Fruit fly (Drosophila melanogaster) whole organism, embryonic: ENCODE results near the gene Grasp65.
A peak's percentile ranks its signal among the peaks of the same experiment; 100 is the strongest.

Experiments
- Aef1 ChIP-seq: fragments of 200-800 bp; sonication (Bioruptor generic); IDR thresholded peaks from 3 replicates; pipeline ENCODE4 v1.3.6; 2022; ENCODE audit warnings: missing biosample characterization, missing genetic modification characterization
- Atf-2 ChIP-seq: fragments of 200-800 bp; sonication (Bioruptor generic); optimal IDR thresholded peaks from 2 replicates; lab custom pipeline; 2016; ENCODE audit warnings: missing biosample characterization, missing genetic modification characterization
- B-H2 ChIP-seq: fragments of 200-800 bp; sonication (Bioruptor generic); optimal IDR thresholded peaks from 2 replicates; lab custom pipeline; 2018; ENCODE audit warnings: missing biosample characterization, mild to moderate bottlenecking, missing genetic modification characterization
- BtbVII ChIP-seq: fragments of 200-800 bp; sonication (Bioruptor generic); optimal IDR thresholded peaks from 3 replicates; lab custom pipeline; 2017; ENCODE audit warnings: missing biosample characterization, mild to moderate bottlenecking, missing genetic modification characterization
- CG10147 ChIP-seq: fragments of 200-800 bp; sonication (Bioruptor generic); optimal IDR thresholded peaks from 2 replicates; lab custom pipeline; 2019; ENCODE audit warnings: missing biosample characterization, mild to moderate bottlenecking, missing genetic modification characterization, moderate library complexity
- CG1233 ChIP-seq: fragments of 200-800 bp; sonication (Bioruptor generic); optimal IDR thresholded peaks from 4 replicates; lab custom pipeline; 2018; ENCODE audit warnings: missing biosample characterization, mild to moderate bottlenecking, missing genetic modification characterization
- CG12744 ChIP-seq: fragments of 200-800 bp; sonication (Bioruptor generic); optimal IDR thresholded peaks from 2 replicates; lab custom pipeline; 2016; ENCODE audit warnings: missing biosample characterization, missing genetic modification characterization
- CG13287 ChIP-seq: fragments of 200-800 bp; sonication (Bioruptor generic); IDR thresholded peaks from 2 replicates; pipeline ENCODE4 v1.3.6; 2022; ENCODE audit warnings: missing biosample characterization, missing genetic modification characterization; ENCODE audit not compliant: partially characterized antibody
- CG14667 ChIP-seq: fragments of 200-800 bp; sonication (Bioruptor generic); IDR thresholded peaks from 2 replicates; pipeline ENCODE4 v1.3.6; 2022; ENCODE audit warnings: missing biosample characterization, missing genetic modification characterization
- CG14965 ChIP-seq: fragments of 200-800 bp; sonication (Bioruptor generic); optimal IDR thresholded peaks from 2 replicates; lab custom pipeline; 2016; ENCODE audit warnings: missing biosample characterization, missing genetic modification characterization, borderline replicate concordance
- CG17829 ChIP-seq: fragments of 200-800 bp; optimal IDR thresholded peaks from 2 replicates; lab custom pipeline; 2019; ENCODE audit warnings: missing biosample characterization, mild to moderate bottlenecking, missing genetic modification characterization, moderate library complexity
- CG2875 ChIP-seq: fragments of 200-800 bp; sonication (Bioruptor generic); optimal IDR thresholded peaks from 2 replicates; lab custom pipeline; 2017; ENCODE audit warnings: missing biosample characterization, mild to moderate bottlenecking, missing genetic modification characterization, missing genetic modification reagents
- CG3065 ChIP-seq: fragments of 200-800 bp; sonication (Bioruptor generic); optimal IDR thresholded peaks from 2 replicates; lab custom pipeline; 2016; ENCODE audit warnings: missing biosample characterization, missing genetic modification characterization
- CG32772 ChIP-seq: fragments of 200-800 bp; sonication (Bioruptor generic); IDR thresholded peaks from 2 replicates; pipeline ENCODE4 v1.3.6; 2022; ENCODE audit warnings: missing biosample characterization, missing genetic modification characterization
- CG3407 ChIP-seq: fragments of 200-800 bp; sonication (Bioruptor generic); optimal IDR thresholded peaks from 2 replicates; lab custom pipeline; 2018; ENCODE audit warnings: missing biosample characterization, mild to moderate bottlenecking, missing genetic modification characterization
- CG4617 ChIP-seq: fragments of 200-800 bp; sonication (Bioruptor generic); optimal IDR thresholded peaks from 3 replicates; lab custom pipeline; 2016; ENCODE audit warnings: missing biosample characterization, missing genetic modification characterization, borderline replicate concordance
- CG5245 ChIP-seq: fragments of 200-800 bp; sonication (Bioruptor generic); optimal IDR thresholded peaks from 3 replicates; lab custom pipeline; 2016; ENCODE audit warnings: missing biosample characterization, missing genetic modification characterization
- CG7963 ChIP-seq: fragments of 200-800 bp; sonication (Bioruptor generic); IDR thresholded peaks from 3 replicates; pipeline ENCODE4 v1.3.6; 2022; ENCODE audit warnings: missing biosample characterization, missing genetic modification characterization; ENCODE audit not compliant: partially characterized antibody
- CG7987 ChIP-seq: fragments of 200-800 bp; sonication (Bioruptor generic); optimal IDR thresholded peaks from 2 replicates; lab custom pipeline; 2018; ENCODE audit warnings: missing biosample characterization, mild to moderate bottlenecking, missing genetic modification characterization, moderate library complexity
- CG8924 ChIP-seq: fragments of 200-800 bp; optimal IDR thresholded peaks from 3 replicates; lab custom pipeline; 2019; ENCODE audit warnings: missing biosample characterization, mild to moderate bottlenecking, missing genetic modification characterization, moderate library complexity
- Dad ChIP-seq: fragments of 200-800 bp; sonication (Bioruptor generic); optimal IDR thresholded peaks from 3 replicates; lab custom pipeline; 2016; ENCODE audit warnings: missing biosample characterization, missing genetic modification characterization
- Dip3 ChIP-seq: fragments of 200-800 bp; sonication (Bioruptor generic); optimal IDR thresholded peaks from 3 replicates; lab custom pipeline; 2016; ENCODE audit warnings: missing biosample characterization, missing genetic modification characterization
- E2f2 ChIP-seq: fragments of 200-800 bp; sonication (Bioruptor generic); IDR thresholded peaks from 2 replicates; pipeline ENCODE4 v1.3.6; 2022; ENCODE audit warnings: missing biosample characterization, missing genetic modification characterization
- Hmx ChIP-seq: fragments of 200-800 bp; sonication (Bioruptor generic); optimal IDR thresholded peaks from 2 replicates; lab custom pipeline; 2016; ENCODE audit warnings: missing biosample characterization, missing genetic modification characterization
- Hr39 ChIP-seq: fragments of >200 bp; optimal IDR thresholded peaks from 2 replicates; lab custom pipeline; 2017
- Hr51 ChIP-seq, 2 experiments: fragments of 200-800 bp; sonication (Bioruptor generic); optimal IDR thresholded peaks; 2 replicates in 1 of 2; 3 replicates in 1 of 2; lab custom pipeline; 2016 to 2018; ENCODE audit warnings: missing biosample characterization in 2 of 2, missing genetic modification characterization in 2 of 2, mild to moderate bottlenecking in 1 of 2, moderate library complexity in 1 of 2
- Hr78 ChIP-seq, 2 experiments: fragments of 200-800 bp in 1 of 2; fragments of >200 bp in 1 of 2; sonication (Bioruptor generic) in 1 of 2; optimal IDR thresholded peaks; 2 replicates each; lab custom pipeline; 2017 to 2019; ENCODE audit warnings: missing biosample characterization in 2 of 2, missing genetic modification characterization in 2 of 2, mild to moderate bottlenecking in 1 of 2, moderate library complexity in 1 of 2
- Opbp ChIP-seq: fragments of 200-800 bp; sonication (Bioruptor generic); IDR thresholded peaks from 3 replicates; pipeline ENCODE4 v1.3.6; 2022; ENCODE audit warnings: missing biosample characterization, missing genetic modification characterization; ENCODE audit not compliant: partially characterized antibody
- Optix ChIP-seq: fragments of 200-800 bp; sonication (Bioruptor generic); IDR thresholded peaks from 3 replicates; pipeline ENCODE4 v1.3.6; 2022; ENCODE audit warnings: missing biosample characterization, missing genetic modification characterization
- Poxn ChIP-seq: fragments of 200-800 bp; sonication (Bioruptor generic); IDR thresholded peaks from 2 replicates; pipeline ENCODE4 v1.3.6; 2022; ENCODE audit warnings: missing biosample characterization, missing genetic modification characterization
- Sox100B ChIP-seq: fragments of 200-800 bp; sonication (Bioruptor generic); optimal IDR thresholded peaks from 3 replicates; lab custom pipeline; 2018; ENCODE audit warnings: missing biosample characterization, mild to moderate bottlenecking, missing genetic modification characterization
- Vsx1 ChIP-seq: fragments of 200-800 bp; sonication (Bioruptor generic); optimal IDR thresholded peaks from 2 replicates; lab custom pipeline; 2017; ENCODE audit warnings: missing biosample characterization, mild to moderate bottlenecking, missing genetic modification characterization, missing genetic modification reagents
- Xrp1 ChIP-seq: fragments of 200-800 bp; sonication (Bioruptor generic); IDR thresholded peaks from 2 replicates; pipeline ENCODE4 v1.3.6; 2022; ENCODE audit warnings: missing biosample characterization, missing genetic modification characterization
- ash1 ChIP-seq: fragments of 200-800 bp; sonication (Bioruptor generic); optimal IDR thresholded peaks from 2 replicates; lab custom pipeline; 2018; ENCODE audit warnings: missing biosample characterization, mild to moderate bottlenecking, missing genetic modification characterization
- bsh ChIP-seq, 2 experiments: fragments of 200-800 bp; sonication (Bioruptor generic); optimal IDR thresholded peaks; 2 replicates each; lab custom pipeline; 2017 to 2018; ENCODE audit warnings: mild to moderate bottlenecking in 2 of 2, missing biosample characterization in 2 of 2, missing genetic modification characterization in 2 of 2, moderate library complexity in 1 of 2
- caup ChIP-seq: fragments of 200-800 bp; sonication (Bioruptor generic); optimal IDR thresholded peaks from 3 replicates; lab custom pipeline; 2017; ENCODE audit warnings: missing biosample characterization, mild to moderate bottlenecking, missing genetic modification characterization, moderate library complexity; ENCODE audit not compliant: severe bottlenecking
- chn ChIP-seq: fragments of 200-800 bp; sonication (Bioruptor generic); optimal IDR thresholded peaks from 2 replicates; lab custom pipeline; 2016; ENCODE audit warnings: missing biosample characterization, missing genetic modification characterization
- dmrt11E ChIP-seq: fragments of 200-800 bp; sonication (Bioruptor generic); optimal IDR thresholded peaks from 3 replicates; lab custom pipeline; 2018; ENCODE audit warnings: missing biosample characterization, mild to moderate bottlenecking, missing genetic modification characterization, moderate library complexity
- gcm ChIP-seq: fragments of 200-800 bp; sonication (Bioruptor generic); optimal IDR thresholded peaks from 2 replicates; lab custom pipeline; 2019; ENCODE audit warnings: missing biosample characterization, mild to moderate bottlenecking, missing genetic modification characterization, moderate library complexity
- grn ChIP-seq: fragments of 200-800 bp; sonication (Bioruptor generic); optimal IDR thresholded peaks from 3 replicates; lab custom pipeline; 2017; ENCODE audit warnings: missing biosample characterization, missing genetic modification characterization
- jigr1 ChIP-seq: fragments of 200-800 bp; sonication (Bioruptor generic); IDR thresholded peaks from 3 replicates; pipeline ENCODE4 v1.3.6; 2022; ENCODE audit warnings: missing biosample characterization, missing genetic modification characterization
- jing ChIP-seq: fragments of 200-800 bp; sonication (Bioruptor generic); optimal IDR thresholded peaks from 2 replicates; lab custom pipeline; 2018; ENCODE audit warnings: missing biosample characterization, mild to moderate bottlenecking, missing genetic modification characterization
- maf-S ChIP-seq: fragments of 200-800 bp; sonication (Bioruptor generic); optimal IDR thresholded peaks from 2 replicates; lab custom pipeline; 2016; ENCODE audit warnings: missing biosample characterization, missing genetic modification characterization
- pho ChIP-seq: fragments of 200-800 bp; sonication (Bioruptor generic); optimal IDR thresholded peaks from 2 replicates; lab custom pipeline; 2016; ENCODE audit warnings: missing biosample characterization, missing genetic modification characterization
- pros ChIP-seq: fragments of 200-800 bp; sonication (Bioruptor generic); optimal IDR thresholded peaks from 3 replicates; lab custom pipeline; 2019; ENCODE audit warnings: missing biosample characterization, mild to moderate bottlenecking, missing genetic modification characterization, moderate library complexity
- row ChIP-seq: fragments of 200-800 bp; sonication (Bioruptor generic); IDR thresholded peaks from 3 replicates; pipeline ENCODE4 v1.3.6; 2022; ENCODE audit warnings: missing biosample characterization, missing genetic modification characterization
- sens-2 ChIP-seq: fragments of 200-800 bp; sonication (Bioruptor generic); IDR thresholded peaks from 2 replicates; pipeline ENCODE4 v1.3.6; 2022; ENCODE audit warnings: missing biosample characterization, missing genetic modification characterization
- sob ChIP-seq: fragments of 200-800 bp; sonication (Bioruptor generic); IDR thresholded peaks from 2 replicates; pipeline ENCODE4 v1.3.6; 2022; ENCODE audit warnings: missing biosample characterization, missing genetic modification characterization
- sqz ChIP-seq: fragments of 200-800 bp; sonication (Bioruptor generic); optimal IDR thresholded peaks from 3 replicates; lab custom pipeline; 2018; ENCODE audit warnings: missing biosample characterization, mild to moderate bottlenecking, missing genetic modification characterization
- tgo ChIP-seq: fragments of 200-800 bp; sonication (Bioruptor generic); IDR thresholded peaks from 3 replicates; pipeline ENCODE4 v1.3.6; 2022; ENCODE audit warnings: missing biosample characterization, missing genetic modification characterization
- tx ChIP-seq: fragments of 200-800 bp; sonication (Bioruptor generic); optimal IDR thresholded peaks from 2 replicates; lab custom pipeline; 2016; ENCODE audit warnings: missing biosample characterization, missing genetic modification characterization

Grasp65 gene

DNA sequence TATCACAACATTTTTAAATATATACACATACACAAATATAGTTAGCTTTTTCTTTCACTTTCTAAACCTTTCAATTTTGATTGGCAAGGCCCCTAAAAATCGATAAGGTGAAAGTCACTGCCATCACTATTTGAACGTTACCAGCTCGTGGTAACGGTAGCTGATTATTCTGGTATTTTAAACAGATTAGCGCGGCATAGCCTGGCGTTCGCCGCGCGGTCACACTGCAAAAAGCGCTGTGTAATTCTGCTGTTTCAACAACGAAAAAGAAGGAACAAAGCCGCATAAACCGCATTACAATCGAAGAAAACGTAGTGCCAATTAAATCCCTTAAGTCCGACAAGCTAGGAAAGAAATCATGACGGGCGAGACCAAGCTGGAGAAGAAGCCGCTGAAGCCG, 9.9 kb upstream of the Grasp65 start, which contains the start of gene Rpn1 (continued):
- TF ChIP-seq tx (GFP tag; lab: Kevin White, UChicago) = no peak
- no peak for TF ChIP-seq CG7987 (GFP tag; lab: Kevin White, UChicago)
- no peak for TF ChIP-seq CG32772 (GFP tag; lab: Robert Waterston, UW)
- TF ChIP-seq CG8924 = no peak
- no peak for TF ChIP-seq Hmx (GFP tag; lab: Kevin White, UChicago)
- TF ChIP-seq ash1 = no peak
- TF ChIP-seq grn (GFP tag; lab: Kevin White, UChicago) = no peak
- peak; percentile 88 for TF ChIP-seq E2f2 (GFP tag; lab: Robert Waterston, UW)
- peak; percentile 68 for TF ChIP-seq CG13287 (GFP tag; lab: Robert Waterston, UW)
- TF ChIP-seq Optix (GFP tag; lab: Robert Waterston, UW) = no peak
- TF ChIP-seq CG14667 (GFP tag; lab: Robert Waterston, UW) = no peak
- no peak for TF ChIP-seq Aef1 (GFP tag; lab: Robert Waterston, UW)
- TF ChIP-seq Hr78 (GFP tag; optimal IDR thresholded peaks at IDR 0.05; lab: Kevin White, UChicago) = no peak
- TF ChIP-seq Opbp (GFP tag; lab: Robert Waterston, UW) = peak; percentile 76
- TF ChIP-seq CG12744 (GFP tag; lab: Kevin White, UChicago) = no peak
- no peak for TF ChIP-seq CG3065 (GFP tag; lab: Kevin White, UChicago)
- TF ChIP-seq Sox100B (GFP tag; lab: Kevin White, UChicago) = no peak
- TF ChIP-seq BtbVII = no peak
- no peak for TF ChIP-seq jigr1 (GFP tag; lab: Robert Waterston, UW)
- TF ChIP-seq jing = no peak
- TF ChIP-seq pros (GFP tag; lab: Kevin White, UChicago) = no peak
- no peak for TF ChIP-seq CG2875 (GFP tag; lab: Kevin White, UChicago)
- no peak for TF ChIP-seq Xrp1 (GFP tag; lab: Robert Waterston, UW)
- TF ChIP-seq maf-S (GFP tag; lab: Kevin White, UChicago) = no peak
- 0 out of 2 replicates have a peak, but pooled peaks have one; percentile 24 for TF ChIP-seq sob (GFP tag; lab: Robert Waterston, UW)
- no peak for TF ChIP-seq Dip3 (GFP tag; lab: Kevin White, UChicago)
- no peak for TF ChIP-seq bsh (GFP tag; optimal IDR thresholded peaks at IDR 0.05; lab: Kevin White, UChicago)
- TF ChIP-seq CG1233 = no peak
- no peak for TF ChIP-seq CG7963
- no peak for TF ChIP-seq sqz
- TF ChIP-seq CG10147 (GFP tag; lab: Kevin White, UChicago) = no peak
- TF ChIP-seq CG5245 (GFP tag; lab: Kevin White, UChicago) = no peak
- TF ChIP-seq caup (GFP tag; lab: Kevin White, UChicago) = no peak
- TF ChIP-seq B-H2 = no peak
- no peak for TF ChIP-seq Dad (GFP tag; lab: Kevin White, UChicago)
- TF ChIP-seq chn (GFP tag; lab: Kevin White, UChicago) = no peak
- TF ChIP-seq sens-2 = no peak
- TF ChIP-seq Vsx1 (GFP tag; lab: Kevin White, UChicago) = no peak
- TF ChIP-seq CG3407 (GFP tag; lab: Kevin White, UChicago) = no peak
- no peak for TF ChIP-seq Hr51 (GFP tag; optimal IDR thresholded peaks at IDR 0.05; lab: Kevin White, UChicago)
- peak; percentile 3 for TF ChIP-seq CG17829
- no peak for TF ChIP-seq Poxn (GFP tag; lab: Robert Waterston, UW)
- TF ChIP-seq row = peak; percentile 82
- TF ChIP-seq Hr39 (lab: Kevin White, UChicago) = no peak
- TF ChIP-seq pho (GFP tag; lab: Kevin White, UChicago) = no peak
- no peak for TF ChIP-seq tgo (GFP tag; lab: Robert Waterston, UW)
- no peak for TF ChIP-seq gcm (GFP tag; lab: Kevin White, UChicago)
- no peak for TF ChIP-seq CG14965 (GFP tag; lab: Kevin White, UChicago)
- no peak for TF ChIP-seq Atf-2
- TF ChIP-seq dmrt11E (tag; lab: Kevin White, UChicago) = no peak
- TF ChIP-seq CG4617 (GFP tag; lab: Kevin White, UChicago) = peak; percentile 92
